Fruit fly (Drosophila melanogaster) whole organism, embryonic: ENCODE data around the gene Mdh2.

Experiments used
- Abd-B ChIP-seq: fragments of 200-800 bp; sonication (Bioruptor generic); optimal IDR thresholded peaks from 2 replicates; lab custom pipeline; 2018; ENCODE audit warnings: missing biosample characterization, mild to moderate bottlenecking, missing genetic modification characterization, moderate library complexity
- Asciz ChIP-seq: fragments of 200-800 bp; sonication (Bioruptor generic); optimal IDR thresholded peaks from 2 replicates; lab custom pipeline; 2017; ENCODE audit warnings: missing biosample characterization, mild to moderate bottlenecking, missing genetic modification characterization, missing genetic modification reagents
- CG10274 ChIP-seq: fragments of 200-800 bp; sonication (Bioruptor generic); optimal IDR thresholded peaks from 3 replicates; lab custom pipeline; 2017; ENCODE audit warnings: missing biosample characterization, mild to moderate bottlenecking, missing genetic modification characterization
- CG11085 ChIP-seq: fragments of 200-800 bp; sonication (Bioruptor generic); IDR thresholded peaks from 2 replicates; pipeline ENCODE4 v1.3.6; 2022; ENCODE audit warnings: missing biosample characterization, missing genetic modification characterization
- CG11398 ChIP-seq: fragments of 200-800 bp; sonication (Bioruptor generic); optimal IDR thresholded peaks from 2 replicates; lab custom pipeline; 2016; ENCODE audit warnings: missing biosample characterization, missing genetic modification characterization
- CG12744 ChIP-seq: fragments of 200-800 bp; sonication (Bioruptor generic); optimal IDR thresholded peaks from 2 replicates; lab custom pipeline; 2016; ENCODE audit warnings: missing biosample characterization, missing genetic modification characterization
- CG1832 ChIP-seq: fragments of 200-800 bp; sonication (Bioruptor generic); optimal IDR thresholded peaks from 2 replicates; lab custom pipeline; 2017; ENCODE audit warnings: missing biosample characterization, mild to moderate bottlenecking, missing genetic modification characterization, inconsistent platforms
- CG2199 ChIP-seq: fragments of 200-800 bp; sonication (Bioruptor generic); IDR thresholded peaks from 3 replicates; pipeline ENCODE4 v1.3.6; 2022; ENCODE audit warnings: missing biosample characterization, missing genetic modification characterization
- CG30431 ChIP-seq: fragments of 200-800 bp; sonication (Bioruptor generic); optimal IDR thresholded peaks from 2 replicates; lab custom pipeline; 2017; ENCODE audit warnings: missing biosample characterization, missing genetic modification characterization
- CG31224 ChIP-seq: fragments of 200-800 bp; sonication (Bioruptor generic); IDR thresholded peaks from 2 replicates; pipeline ENCODE4 v1.3.6; 2022; ENCODE audit warnings: missing biosample characterization, missing genetic modification characterization
- CG32532 ChIP-seq: fragments of 200-800 bp; sonication (Bioruptor generic); IDR thresholded peaks from 2 replicates; pipeline ENCODE4 v1.3.6; 2022; ENCODE audit warnings: missing biosample characterization, missing genetic modification characterization
- CG32767 ChIP-seq: fragments of 200-800 bp; sonication (Bioruptor generic); IDR thresholded peaks from 2 replicates; pipeline ENCODE4 v1.3.6; 2022; ENCODE audit warnings: missing biosample characterization, missing genetic modification characterization
- CG4707 ChIP-seq: fragments of 200-800 bp; sonication (Bioruptor generic); optimal IDR thresholded peaks from 2 replicates; lab custom pipeline; 2018; ENCODE audit warnings: missing biosample characterization, mild to moderate bottlenecking, missing genetic modification characterization, moderate library complexity
- CG5245 ChIP-seq: fragments of 200-800 bp; sonication (Bioruptor generic); optimal IDR thresholded peaks from 3 replicates; lab custom pipeline; 2016; ENCODE audit warnings: missing biosample characterization, missing genetic modification characterization
- CG7372 ChIP-seq: fragments of 200-800 bp; sonication (Bioruptor generic); IDR thresholded peaks from 2 replicates; pipeline ENCODE4 v1.3.6; 2022; ENCODE audit warnings: missing biosample characterization, missing genetic modification characterization
- CG7928 ChIP-seq: fragments of 200-800 bp; sonication (Bioruptor generic); optimal IDR thresholded peaks from 2 replicates; lab custom pipeline; 2017; ENCODE audit warnings: missing biosample characterization, mild to moderate bottlenecking, missing genetic modification characterization
- CG8478 ChIP-seq: fragments of >200 bp; optimal IDR thresholded peaks from 2 replicates; lab custom pipeline; 2018
- CG8924 ChIP-seq: fragments of 200-800 bp; optimal IDR thresholded peaks from 3 replicates; lab custom pipeline; 2019; ENCODE audit warnings: missing biosample characterization, mild to moderate bottlenecking, missing genetic modification characterization, moderate library complexity
- CG9817 ChIP-seq: fragments of 200-800 bp; sonication (Bioruptor generic); optimal IDR thresholded peaks from 2 replicates; lab custom pipeline; 2018; ENCODE audit warnings: missing biosample characterization, mild to moderate bottlenecking, missing genetic modification characterization, moderate library complexity
- Deaf1 ChIP-seq: fragments of 200-800 bp; optimal IDR thresholded peaks from 3 replicates; lab custom pipeline; 2019; ENCODE audit warnings: missing biosample characterization, mild to moderate bottlenecking, missing genetic modification characterization, moderate library complexity
- E2f2 ChIP-seq: fragments of 200-800 bp; sonication (Bioruptor generic); IDR thresholded peaks from 2 replicates; pipeline ENCODE4 v1.3.6; 2022; ENCODE audit warnings: missing biosample characterization, missing genetic modification characterization
- Jarid2 ChIP-seq: fragments of 200-800 bp; sonication (Bioruptor generic); optimal IDR thresholded peaks from 3 replicates; lab custom pipeline; 2017; ENCODE audit warnings: mild to moderate bottlenecking, missing biosample characterization, missing genetic modification reagents, missing genetic modification characterization
- Kr ChIP-seq: fragments of 200-800 bp; sonication (Bioruptor generic); optimal IDR thresholded peaks from 2 replicates; lab custom pipeline; 2017; ENCODE audit warnings: missing biosample characterization, mild to moderate bottlenecking, missing genetic modification characterization
- Med ChIP-seq: fragments of 200-800 bp; sonication (Bioruptor generic); peaks from one replicate; lab custom pipeline; 2016; ENCODE audit warnings: missing biosample characterization, missing genetic modification characterization, mild to moderate bottlenecking, inconsistent platforms, moderate library complexity
- Pdp1 ChIP-seq, 2 experiments: fragments of 200-800 bp; sonication (Bioruptor generic); optimal IDR thresholded peaks; 3 replicates each; lab custom pipeline; 2016; ENCODE audit warnings: missing biosample characterization in 2 of 2, missing genetic modification characterization in 2 of 2, mild to moderate bottlenecking in 1 of 2, moderate library complexity in 1 of 2
- Poxn ChIP-seq: fragments of 200-800 bp; sonication (Bioruptor generic); IDR thresholded peaks from 2 replicates; pipeline ENCODE4 v1.3.6; 2022; ENCODE audit warnings: missing biosample characterization, missing genetic modification characterization
- Scr ChIP-seq: fragments of 200-800 bp; sonication (Bioruptor generic); IDR thresholded peaks from 2 replicates; pipeline ENCODE4 v1.3.6; 2022; ENCODE audit warnings: missing biosample characterization, missing genetic modification characterization; ENCODE audit not compliant: partially characterized antibody
- Trl ChIP-seq, 3 experiments: fragments of >200 bp in 2 of 3; fragments of 200-800 bp in 1 of 3; sonication (Bioruptor generic) in 1 of 3; optimal IDR thresholded peaks; 2 replicates in 1 of 3; 3 replicates in 2 of 3; lab custom pipeline; 2016 to 2017; ENCODE audit warnings: missing biosample characterization in 1 of 3, missing genetic modification characterization in 1 of 3
- abd-A ChIP-seq: fragments of 200-800 bp; sonication (Bioruptor generic); optimal IDR thresholded peaks from 3 replicates; lab custom pipeline; 2019; ENCODE audit warnings: missing biosample characterization, mild to moderate bottlenecking, missing genetic modification characterization, moderate library complexity
- bab2 ChIP-seq: fragments of 200-800 bp; sonication (Bioruptor generic); optimal IDR thresholded peaks from 2 replicates; lab custom pipeline; 2016; ENCODE audit warnings: missing biosample characterization, missing genetic modification characterization
- cg ChIP-seq: fragments of 200-800 bp; sonication (Bioruptor generic); optimal IDR thresholded peaks from 3 replicates; lab custom pipeline; 2019; ENCODE audit warnings: missing biosample characterization, mild to moderate bottlenecking, missing genetic modification characterization, moderate library complexity
- chinmo ChIP-seq: fragments of 200-800 bp; sonication (Bioruptor generic); IDR thresholded peaks from 4 replicates; pipeline ENCODE4 v1.3.6; 2022; ENCODE audit warnings: missing biosample characterization, missing genetic modification characterization; ENCODE audit not compliant: partially characterized antibody
- chm ChIP-seq: fragments of 200-800 bp; sonication (Bioruptor generic); IDR thresholded peaks from 2 replicates; pipeline ENCODE4 v1.3.6; 2022; ENCODE audit warnings: missing biosample characterization, missing genetic modification characterization
- ci ChIP-seq: fragments of 200-800 bp; sonication (Bioruptor generic); IDR thresholded peaks from 3 replicates; pipeline ENCODE4 v1.3.6; 2022; ENCODE audit warnings: missing biosample characterization, missing genetic modification characterization
- corto ChIP-seq: fragments of 200-800 bp; sonication (Bioruptor generic); optimal IDR thresholded peaks from 2 replicates; lab custom pipeline; 2016; ENCODE audit warnings: missing biosample characterization, mild to moderate bottlenecking, missing genetic modification characterization, moderate library complexity
- crc ChIP-seq: fragments of 200-800 bp; sonication (Bioruptor generic); optimal IDR thresholded peaks from 2 replicates; lab custom pipeline; 2016; ENCODE audit warnings: missing biosample characterization, missing genetic modification characterization
- exex ChIP-seq: fragments of 200-800 bp; sonication (Bioruptor generic); optimal IDR thresholded peaks from 4 replicates; lab custom pipeline; 2018; ENCODE audit warnings: missing biosample characterization, mild to moderate bottlenecking, missing genetic modification characterization, moderate library complexity
- hkb ChIP-seq, 2 experiments: fragments of 200-800 bp in 1 of 2; fragments of >200 bp in 1 of 2; sonication (Bioruptor generic) in 1 of 2; IDR thresholded peaks in 1 of 2; optimal IDR thresholded peaks in 1 of 2; 2 replicates each; pipeline versions ENCODE4 v1.3.6 to Lab custom; 2017 to 2022; ENCODE audit warnings: missing biosample characterization in 1 of 2, missing genetic modification characterization in 1 of 2
- insv ChIP-seq, 2 experiments: fragments of 200-800 bp; sonication (Bioruptor generic); optimal IDR thresholded peaks; 3 replicates each; lab custom pipeline; 2016 to 2018; ENCODE audit warnings: missing biosample characterization in 2 of 2, missing genetic modification characterization in 2 of 2
- jumu ChIP-seq: fragments of 200-800 bp; sonication (Bioruptor generic); optimal IDR thresholded peaks from 3 replicates; lab custom pipeline; 2016; ENCODE audit warnings: missing biosample characterization, missing genetic modification characterization
- mirr ChIP-seq: fragments of 200-800 bp; sonication (Bioruptor generic); optimal IDR thresholded peaks from 3 replicates; lab custom pipeline; 2018; ENCODE audit warnings: missing biosample characterization, mild to moderate bottlenecking, missing genetic modification characterization
- nerfin-1 ChIP-seq: fragments of 200-800 bp; sonication (Bioruptor generic); optimal IDR thresholded peaks from 3 replicates; lab custom pipeline; 2019; ENCODE audit warnings: missing biosample characterization, mild to moderate bottlenecking, missing genetic modification characterization, moderate library complexity
- onecut ChIP-seq: fragments of 200-800 bp; sonication (Bioruptor generic); IDR thresholded peaks from 2 replicates; pipeline ENCODE4 v1.3.6; 2022; ENCODE audit warnings: missing biosample characterization, missing genetic modification characterization
- p53 ChIP-seq: fragments of 200-800 bp; sonication (Bioruptor generic); optimal IDR thresholded peaks from 2 replicates; lab custom pipeline; 2016; ENCODE audit warnings: missing biosample characterization, missing genetic modification characterization
- pfk ChIP-seq: fragments of 200-800 bp; sonication (Bioruptor generic); optimal IDR thresholded peaks from 2 replicates; lab custom pipeline; 2018; ENCODE audit warnings: missing biosample characterization, mild to moderate bottlenecking, missing genetic modification characterization, moderate library complexity
- pnt ChIP-seq: fragments of 200-800 bp; sonication (Bioruptor generic); optimal IDR thresholded peaks from 3 replicates; lab custom pipeline; 2016; ENCODE audit warnings: missing biosample characterization, missing genetic modification characterization
- sd ChIP-seq: fragments of 200-800 bp; sonication (Bioruptor generic); optimal IDR thresholded peaks from 3 replicates; lab custom pipeline; 2018; ENCODE audit warnings: missing biosample characterization, mild to moderate bottlenecking, missing genetic modification characterization, moderate library complexity
- sob ChIP-seq: fragments of 200-800 bp; sonication (Bioruptor generic); IDR thresholded peaks from 2 replicates; pipeline ENCODE4 v1.3.6; 2022; ENCODE audit warnings: missing biosample characterization, missing genetic modification characterization
- sr ChIP-seq: fragments of 200-800 bp; sonication (Bioruptor generic); IDR thresholded peaks from 3 replicates; pipeline ENCODE4 v1.3.6; 2022; ENCODE audit warnings: missing biosample characterization, missing genetic modification characterization
- sug ChIP-seq: fragments of 200-800 bp; optimal IDR thresholded peaks from 2 replicates; lab custom pipeline; 2019; ENCODE audit warnings: missing biosample characterization, mild to moderate bottlenecking, missing genetic modification characterization, moderate library complexity

Mdh2 gene

DNA sequence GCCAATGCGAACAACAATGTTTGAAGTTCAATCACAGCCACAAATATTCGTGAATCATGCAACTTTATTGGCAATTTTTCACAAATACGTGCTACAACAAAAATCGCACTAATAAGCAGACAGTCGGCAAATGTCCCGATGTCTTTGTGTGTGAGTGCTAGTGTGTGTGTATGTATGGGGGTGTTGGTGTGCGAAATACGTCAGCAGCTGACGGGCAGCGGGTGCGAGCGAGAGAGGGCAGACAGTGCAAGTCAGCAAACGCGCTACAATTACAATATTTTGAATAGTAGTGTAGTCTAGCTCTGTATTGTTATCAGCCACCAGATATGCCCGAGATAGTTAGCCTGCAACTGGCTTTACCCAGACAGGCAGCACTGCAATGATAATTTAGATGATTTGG lies 19.8 kb downstream of the Mdh2 start:
- no peak for TF ChIP-seq jumu
- TF ChIP-seq CG5245 (GFP tag; lab: Kevin White, UChicago): no peak
- TF ChIP-seq Kr: no peak
- TF ChIP-seq CG8924 (tag; lab: Kevin White, UChicago): no peak
- TF ChIP-seq CG9817 (tag; lab: Kevin White, UChicago): no peak
- TF ChIP-seq insv (GFP tag; optimal IDR thresholded peaks at IDR 0.05; lab: Kevin White, UChicago): no peak
- TF ChIP-seq hkb (optimal IDR thresholded peaks at IDR 0.05; lab: Kevin White, UChicago): no peak
- no peak for TF ChIP-seq hkb (GFP tag; IDR thresholded peaks at IDR 0.05; lab: Robert Waterston, UW)
- peak; percentile 59 for TF ChIP-seq cg (GFP tag; lab: Kevin White, UChicago)
- TF ChIP-seq E2f2: 0 out of 2 replicates have a peak, but pooled peaks have one; percentile 15
- TF ChIP-seq CG11398: no peak
- no peak for TF ChIP-seq Jarid2 (GFP tag; lab: Kevin White, UChicago)
- no peak for TF ChIP-seq pnt
- TF ChIP-seq CG1832 (GFP tag; lab: Kevin White, UChicago): peak; percentile 8
- TF ChIP-seq Med (GFP tag; lab: Kevin White, UChicago): peak; percentile 36
- TF ChIP-seq p53 (GFP tag; lab: Kevin White, UChicago): no peak
- no peak for TF ChIP-seq CG12744 (GFP tag; lab: Kevin White, UChicago)
- no peak for TF ChIP-seq corto (GFP tag; lab: Kevin White, UChicago)
- TF ChIP-seq Asciz (GFP tag; lab: Kevin White, UChicago): no peak
- TF ChIP-seq Abd-B (GFP tag; lab: Kevin White, UChicago): no peak
- TF ChIP-seq CG32767 (GFP tag; lab: Robert Waterston, UW): no peak
- TF ChIP-seq Poxn (GFP tag; lab: Robert Waterston, UW): no peak
- no peak for TF ChIP-seq CG4707 (GFP tag; lab: Kevin White, UChicago)
- no peak for TF ChIP-seq CG10274 (GFP tag; lab: Kevin White, UChicago)
- peak; percentile 8 for TF ChIP-seq Deaf1 (tag; lab: Kevin White, UChicago)
- TF ChIP-seq chinmo: 0 out of 4 replicates have a peak, but pooled peaks have one; percentile 19
- TF ChIP-seq mirr: peak; percentile 31
- no peak for TF ChIP-seq crc
- TF ChIP-seq abd-A (tag; lab: Kevin White, UChicago): peak; percentile 5
- peak; percentile 28 for TF ChIP-seq CG8478 (lab: Kevin White, UChicago)
- TF ChIP-seq nerfin-1 (tag; lab: Kevin White, UChicago): no peak
- no peak for TF ChIP-seq bab2 (GFP tag; lab: Kevin White, UChicago)

DNA sequence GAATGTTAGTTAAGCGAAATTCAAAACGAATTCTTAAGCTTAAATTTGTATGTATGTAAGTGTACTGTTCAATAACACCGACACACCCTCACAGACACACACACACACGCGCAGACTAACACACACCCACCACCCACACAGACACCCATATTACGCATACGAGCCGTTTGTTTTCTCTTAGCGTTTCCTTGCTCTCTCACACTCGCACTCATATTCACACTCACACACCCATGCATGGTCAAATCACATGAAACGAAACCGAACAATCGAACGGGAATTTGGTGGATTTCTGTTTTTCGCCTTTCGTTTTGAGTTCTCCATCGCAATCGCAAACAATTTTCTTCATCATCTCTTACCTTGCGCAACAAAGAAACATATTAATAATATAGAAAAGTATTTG lies 23.1 kb downstream of the Mdh2 start:
- TF ChIP-seq CG31224 (GFP tag; lab: Robert Waterston, UW): no peak
- 0 out of 2 replicates have a peak, but pooled peaks have one; percentile 30 for TF ChIP-seq sob (GFP tag; lab: Robert Waterston, UW)
- peak; percentile 23; the same call in 1 of the 2 replicates for TF ChIP-seq CG7372 (GFP tag; lab: Robert Waterston, UW)
- TF ChIP-seq onecut (GFP tag; lab: Robert Waterston, UW): no peak
- TF ChIP-seq Scr: 0 out of 2 replicates have a peak, but pooled peaks have one; percentile 11
- TF ChIP-seq sug (tag; lab: Kevin White, UChicago): peak; percentile 13
- no peak for TF ChIP-seq pfk
- TF ChIP-seq chinmo: 0 out of 4 replicates have a peak, but pooled peaks have one; percentile 62
- peak in 1 of 2 experiments; percentile 44 for TF ChIP-seq Pdp1 (GFP tag; optimal IDR thresholded peaks at IDR 0.05; lab: Kevin White, UChicago)
- TF ChIP-seq Deaf1 (tag; lab: Kevin White, UChicago): peak; percentile 53
- TF ChIP-seq CG32532 (GFP tag; lab: Robert Waterston, UW): peak; percentile 46; the same call in 1 of the 2 replicates
- peak; percentile 38; the same call in 2 of the 3 replicates for TF ChIP-seq sr (GFP tag; lab: Robert Waterston, UW)
- TF ChIP-seq ci (GFP tag; lab: Robert Waterston, UW): peak; percentile 40; the same call in 1 of the 3 replicates
- peak; percentile 26 for TF ChIP-seq sd (tag; lab: Kevin White, UChicago)
- peak; percentile 30 to 73 for TF ChIP-seq Trl (optimal IDR thresholded peaks at IDR 0.05; lab: Kevin White, UChicago)
- TF ChIP-seq Trl (GFP tag; optimal IDR thresholded peaks at IDR 0.05; lab: Kevin White, UChicago): no peak
- no peak for TF ChIP-seq CG11085 (GFP tag; lab: Robert Waterston, UW)
- no peak for TF ChIP-seq CG30431 (GFP tag; lab: Kevin White, UChicago)
- TF ChIP-seq CG2199 (GFP tag; lab: Robert Waterston, UW): peak; percentile 61; the same call in 1 of the 3 replicates
- no peak for TF ChIP-seq exex (tag; lab: Kevin White, UChicago)
- 0 out of 2 replicates have a peak, but pooled peaks have one; percentile 20 for TF ChIP-seq chm (GFP tag; lab: Robert Waterston, UW)
- TF ChIP-seq Med (GFP tag; lab: Kevin White, UChicago): peak; percentile 77
- TF ChIP-seq CG7928 (GFP tag; lab: Kevin White, UChicago): no peak
